Fruit fly (Drosophila melanogaster): ENCODE measurements around the gene msd1.

msd1 gene

dm6 chr3L:1342133-1342580 is 10.6 kb downstream of the msd1 start, which contains the start of gene indra:
indra (minus strand) TSS chr3L:1342403.
- peak; percentile 60 for TF ChIP-seq CG12768 (GFP tag; optimal IDR thresholded peaks at IDR 0.05)
- TF ChIP-seq Crg-1 (GFP tag; optimal IDR thresholded peaks at IDR 0.05) = peak; percentile 64
- TF ChIP-seq CG7101 (tag; optimal IDR thresholded peaks at IDR 0.05) = peak; percentile 64
- TF ChIP-seq bab1 (GFP tag; optimal IDR thresholded peaks at IDR 0.05) = peak; percentile 12
- TF ChIP-seq CG5204 (GFP tag; optimal IDR thresholded peaks at IDR 0.05) = no peak
- peak; percentile 26 for TF ChIP-seq tj (GFP tag; optimal IDR thresholded peaks at IDR 0.05)
- no peak for TF ChIP-seq kay (GFP tag; ENCODE audit: borderline replicate concordance)
- peak; percentile 26 for TF ChIP-seq CG1620 (GFP tag; optimal IDR thresholded peaks at IDR 0.05)
- TF ChIP-seq cnc (optimal IDR thresholded peaks at IDR 0.05) = no peak
- TF ChIP-seq Mnt (GFP tag; optimal IDR thresholded peaks at IDR 0.05) = peak; percentile 94
- peak; percentile 63 for TF ChIP-seq CG14711 (tag; optimal IDR thresholded peaks at IDR 0.05)
- TF ChIP-seq CG33017 (tag; optimal IDR thresholded peaks at IDR 0.05) = peak; percentile 28
- TF ChIP-seq CG7045 (GFP tag; optimal IDR thresholded peaks at IDR 0.05) = peak; percentile 59
- peak; percentile 74 for TF ChIP-seq CG11617 (GFP tag; optimal IDR thresholded peaks at IDR 0.05)
- no peak for TF ChIP-seq toe (GFP tag; optimal IDR thresholded peaks at IDR 0.05)
- peak; percentile 31 for TF ChIP-seq Clk (GFP tag; optimal IDR thresholded peaks at IDR 0.05)
- TF ChIP-seq cic (GFP tag; optimal IDR thresholded peaks at IDR 0.05) = no peak
- TF ChIP-seq Hr96 (GFP tag; optimal IDR thresholded peaks at IDR 0.05) = no peak
- peak; percentile 64 for TF ChIP-seq ovo (GFP tag; optimal IDR thresholded peaks at IDR 0.05)
- TF ChIP-seq pad (GFP tag; optimal IDR thresholded peaks at IDR 0.05) = peak; percentile 38

- TF ChIP-seq Hr96 (GFP tag; optimal IDR thresholded peaks at IDR 0.05) = no peak
- peak; percentile 86 for TF ChIP-seq tj (GFP tag; optimal IDR thresholded peaks at IDR 0.05)
Observed at dm6 chr3L:1346956-1347587, 15.5 kb downstream of the msd1 start.

- no peak for TF ChIP-seq CG11617 (GFP tag; optimal IDR thresholded peaks at IDR 0.05)
- no peak for TF ChIP-seq CG33017 (tag; optimal IDR thresholded peaks at IDR 0.05)
- no peak for TF ChIP-seq Crg-1 (GFP tag; optimal IDR thresholded peaks at IDR 0.05)
- TF ChIP-seq kay (GFP tag; ENCODE audit: borderline replicate concordance) = no peak
- no peak for TF ChIP-seq cic (GFP tag; optimal IDR thresholded peaks at IDR 0.05)
- no peak for TF ChIP-seq Hr96 (GFP tag; optimal IDR thresholded peaks at IDR 0.05)
- no peak for TF ChIP-seq CG7101 (tag; optimal IDR thresholded peaks at IDR 0.05)
- TF ChIP-seq CG5204 (GFP tag; optimal IDR thresholded peaks at IDR 0.05) = no peak
- no peak for TF ChIP-seq Clk (GFP tag; optimal IDR thresholded peaks at IDR 0.05)
- no peak for TF ChIP-seq bab1 (GFP tag; optimal IDR thresholded peaks at IDR 0.05)
Observed at dm6 chr3L:1348248-1348647, 16.7 kb downstream of the msd1 start.

dm6 chr3L:1348935-1349334 is 17.4 kb downstream of the msd1 start:
- TF ChIP-seq CG33017 (tag; optimal IDR thresholded peaks at IDR 0.05) = no peak

dm6 chr3L:1349397-1349796 is 17.9 kb downstream of the msd1 start:
- TF ChIP-seq CG5204 (GFP tag; optimal IDR thresholded peaks at IDR 0.05) (no peak), pad (GFP tag; optimal IDR thresholded peaks at IDR 0.05) (peak; percentile 83)

dm6 chr3L:1349942-1350923 is 18.7 kb downstream of the msd1 start:
- TF ChIP-seq CG1620 (GFP tag; optimal IDR thresholded peaks at IDR 0.05) (peak; percentile 64), CG11617 (GFP tag; optimal IDR thresholded peaks at IDR 0.05) (peak; percentile 35), Crg-1 (GFP tag; optimal IDR thresholded peaks at IDR 0.05) (no peak), Mnt (GFP tag; optimal IDR thresholded peaks at IDR 0.05) (no peak), CG7045 (GFP tag; optimal IDR thresholded peaks at IDR 0.05) (peak; percentile 8), toe (GFP tag; optimal IDR thresholded peaks at IDR 0.05) (peak; percentile 74), CG12768 (GFP tag; optimal IDR thresholded peaks at IDR 0.05) (no peak), kay (GFP tag; ENCODE audit: borderline replicate concordance) (no peak), tj (GFP tag; optimal IDR thresholded peaks at IDR 0.05) (peak; percentile 81), CG33017 (tag; optimal IDR thresholded peaks at IDR 0.05) (no peak), cnc (optimal IDR thresholded peaks at IDR 0.05) (no peak), CG5204 (GFP tag; optimal IDR thresholded peaks at IDR 0.05) (no peak), ovo (GFP tag; optimal IDR thresholded peaks at IDR 0.05) (peak; percentile 39), Clk (GFP tag; optimal IDR thresholded peaks at IDR 0.05) (peak; percentile 33), bab1 (GFP tag; optimal IDR thresholded peaks at IDR 0.05) (peak; percentile 53), cic (GFP tag; optimal IDR thresholded peaks at IDR 0.05) (no peak), CG14711 (tag; optimal IDR thresholded peaks at IDR 0.05) (peak; percentile 41), pad (GFP tag; optimal IDR thresholded peaks at IDR 0.05) (peak; percentile 77), Hr96 (GFP tag; optimal IDR thresholded peaks at IDR 0.05) (no peak), CG7101 (tag; optimal IDR thresholded peaks at IDR 0.05) (peak; percentile 43)

- no peak for TF ChIP-seq ovo (GFP tag; optimal IDR thresholded peaks at IDR 0.05)
- TF ChIP-seq Crg-1 (GFP tag; optimal IDR thresholded peaks at IDR 0.05) = no peak
- no peak for TF ChIP-seq Clk (GFP tag; optimal IDR thresholded peaks at IDR 0.05)
- no peak for TF ChIP-seq cnc (optimal IDR thresholded peaks at IDR 0.05)
- no peak for TF ChIP-seq cic (GFP tag; optimal IDR thresholded peaks at IDR 0.05)
- TF ChIP-seq CG11617 (GFP tag; optimal IDR thresholded peaks at IDR 0.05) = no peak
- no peak for TF ChIP-seq CG7101 (tag; optimal IDR thresholded peaks at IDR 0.05)
- no peak for TF ChIP-seq bab1 (GFP tag; optimal IDR thresholded peaks at IDR 0.05)
- TF ChIP-seq CG7045 (GFP tag; optimal IDR thresholded peaks at IDR 0.05) = no peak
- TF ChIP-seq CG1620 (GFP tag; optimal IDR thresholded peaks at IDR 0.05) = no peak
- TF ChIP-seq Hr96 (GFP tag; optimal IDR thresholded peaks at IDR 0.05) = no peak
- TF ChIP-seq CG12768 (GFP tag; optimal IDR thresholded peaks at IDR 0.05) = no peak
- TF ChIP-seq toe (GFP tag; optimal IDR thresholded peaks at IDR 0.05) = no peak
- TF ChIP-seq CG5204 (GFP tag; optimal IDR thresholded peaks at IDR 0.05) = no peak
- TF ChIP-seq CG33017 (tag; optimal IDR thresholded peaks at IDR 0.05) = no peak
- TF ChIP-seq kay (GFP tag; ENCODE audit: borderline replicate concordance) = no peak
Observed at dm6 chr3L:1350924-1351215, 19.3 kb downstream of the msd1 start, which contains the start of gene CG9166. CG9166 (plus strand) TSS chr3L:1351116.
